Worm (Caenorhabditis elegans) whole organism, L4 larva: ENCODE measurements around the gene mrck-1.

Experiments
- D1046.2 ChIP-seq: fragments of 200-800 bp; sonication (Bioruptor generic); IDR thresholded peaks from 2 replicates; pipeline ENCODE4 v1.3.6; 2022; ENCODE audit warnings: missing genetic modification characterization, missing compliant biosample characterization
- F10B5.3 ChIP-seq: sonication (generic microtip); optimal IDR thresholded peaks from 2 replicates; lab custom pipeline; 2016; ENCODE audit warnings: mild to moderate bottlenecking, missing genetic modification characterization, missing compliant biosample characterization
- F37D6.2 ChIP-seq: sonication (generic microtip); optimal IDR thresholded peaks from 2 replicates; lab custom pipeline; 2016; ENCODE audit warnings: mild to moderate bottlenecking, missing genetic modification characterization, missing compliant biosample characterization
- F44E2.7 ChIP-seq: fragments of 200-800 bp; sonication (Bioruptor generic); IDR thresholded peaks from 2 replicates; pipeline ENCODE4 v2.1.2; 2022; ENCODE audit warnings: missing genetic modification characterization, missing compliant biosample characterization
- R02D3.7 ChIP-seq: fragments of 150-350 bp; sonication (generic microtip); optimal IDR thresholded peaks from 3 replicates; lab custom pipeline; 2014; ENCODE audit warnings: missing biosample characterization, missing genetic modification characterization
- T20F7.1 ChIP-seq: fragments of 200-800 bp; sonication (Bioruptor generic); optimal IDR thresholded peaks from 2 replicates; lab custom pipeline; 2018; ENCODE audit warnings: mild to moderate bottlenecking, missing genetic modification characterization, missing compliant biosample characterization
- Y5F2A.4 ChIP-seq: fragments of 200-800 bp; sonication (Bioruptor generic); optimal IDR thresholded peaks from 2 replicates; lab custom pipeline; 2018; ENCODE audit warnings: mild to moderate bottlenecking, missing genetic modification characterization, missing compliant biosample characterization
- aha-1 ChIP-seq: fragments of 150-350 bp; peaks from one replicate; lab custom pipeline; 2014; ENCODE audit warnings: missing biosample characterization, missing genetic modification characterization
- aly-2 ChIP-seq: sonication (generic microtip); optimal IDR thresholded peaks from 2 replicates; lab custom pipeline; 2018; ENCODE audit warnings: missing biosample characterization, missing genetic modification characterization
- ama-1 ChIP-seq: fragments of 150-350 bp; optimal IDR thresholded peaks from 2 replicates; lab custom pipeline; 2014; ENCODE audit warnings: inconsistent platforms, mixed read lengths
- arid-1 ChIP-seq: fragments of 200-800 bp; sonication (Bioruptor generic); conservative IDR thresholded peaks from 2 replicates; pipeline ENCODE4 v1.3.6; 2022; ENCODE audit warnings: missing genetic modification reagents, missing genetic modification characterization, missing compliant biosample characterization
- ceh-32 ChIP-seq: sonication (generic microtip); optimal IDR thresholded peaks from 2 replicates; lab custom pipeline; 2016; ENCODE audit warnings: mild to moderate bottlenecking, missing genetic modification characterization, missing compliant biosample characterization; ENCODE audit not compliant: poor library complexity
- ceh-44 ChIP-seq: fragments of 200-800 bp; sonication (Bioruptor generic); IDR thresholded peaks from 2 replicates; pipeline ENCODE4 v1.3.6; 2022; ENCODE audit warnings: missing genetic modification reagents, missing genetic modification characterization, missing compliant biosample characterization
- ces-1 ChIP-seq: fragments of 150-350 bp; sonication (generic microtip); optimal IDR thresholded peaks from 4 replicates; lab custom pipeline; 2014; ENCODE audit warnings: missing biosample characterization, missing genetic modification reagents, missing genetic modification characterization
- ctbp-1 ChIP-seq: fragments of 200-800 bp; sonication (Bioruptor generic); IDR thresholded peaks from 2 replicates; pipeline ENCODE4 v1.3.6; 2022; ENCODE audit warnings: missing genetic modification reagents, missing genetic modification characterization, missing compliant biosample characterization
- daf-19 ChIP-seq: fragments of 200-800 bp; sonication (Bioruptor generic); conservative IDR thresholded peaks from 2 replicates; pipeline ENCODE4 v1.3.6; 2022; ENCODE audit warnings: missing genetic modification characterization, missing compliant biosample characterization
- dmd-8 ChIP-seq: fragments of 200-800 bp; sonication (Bioruptor generic); IDR thresholded peaks from 2 replicates; pipeline ENCODE4 v1.3.6; 2022; ENCODE audit warnings: missing genetic modification characterization, missing compliant biosample characterization
- dmd-9 ChIP-seq: fragments of 200-800 bp; sonication (Bioruptor generic); IDR thresholded peaks from 2 replicates; pipeline ENCODE4 v1.3.6; 2022; ENCODE audit warnings: missing genetic modification reagents, missing genetic modification characterization, missing compliant biosample characterization
- dpl-1 ChIP-seq: fragments of 150-350 bp; optimal IDR thresholded peaks from 2 replicates; lab custom pipeline; 2014; ENCODE audit warnings: missing biosample characterization, missing genetic modification reagents, missing genetic modification characterization
- egl-27 ChIP-seq: sonication (generic microtip); optimal IDR thresholded peaks from 3 replicates; lab custom pipeline; 2017; ENCODE audit warnings: missing biosample characterization, missing genetic modification reagents, missing genetic modification characterization
- egl-43 ChIP-seq: fragments of 200-800 bp; sonication (Bioruptor generic); IDR thresholded peaks from 2 replicates; pipeline ENCODE4 v1.3.6; 2022; ENCODE audit warnings: missing genetic modification reagents, missing genetic modification characterization, missing compliant biosample characterization
- hlh-11 ChIP-seq: fragments of 200-800 bp; sonication (Bioruptor generic); optimal IDR thresholded peaks from 2 replicates; lab custom pipeline; 2018; ENCODE audit warnings: mild to moderate bottlenecking, missing genetic modification characterization, missing compliant biosample characterization
- hlh-30 ChIP-seq: sonication (generic microtip); optimal IDR thresholded peaks from 2 replicates; lab custom pipeline; 2017; ENCODE audit warnings: antibody characterized with exemption, mild to moderate bottlenecking, missing genetic modification characterization, missing compliant biosample characterization; ENCODE audit not compliant: insufficient read depth
- jun-1 ChIP-seq: fragments of 150-350 bp; optimal IDR thresholded peaks from 2 replicates; lab custom pipeline; 2014; ENCODE audit warnings: missing biosample characterization, missing genetic modification reagents, missing genetic modification characterization
- lim-7 ChIP-seq: fragments of 200-800 bp; sonication (Bioruptor generic); IDR thresholded peaks from 2 replicates; pipeline ENCODE4 v1.3.6; 2022; ENCODE audit warnings: missing genetic modification characterization, missing compliant biosample characterization
- lin-1 ChIP-seq: fragments of 200-800 bp; sonication (Bioruptor generic); IDR thresholded peaks from 2 replicates; pipeline ENCODE4 v1.3.6; 2022; ENCODE audit warnings: missing genetic modification reagents, missing genetic modification characterization, missing compliant biosample characterization
- lin-29 ChIP-seq: fragments of 200-800 bp; sonication (Bioruptor generic); IDR thresholded peaks from 2 replicates; pipeline ENCODE4 v1.3.6; 2022; ENCODE audit warnings: missing genetic modification reagents, missing genetic modification characterization, missing compliant biosample characterization
- mdl-1 ChIP-seq, 2 experiments: fragments of 150-350 bp in 1 of 2; sonication (generic microtip) in 1 of 2; optimal IDR thresholded peaks; 2 replicates each; lab custom pipeline; 2014 to 2017; ENCODE audit warnings: missing biosample characterization in 2 of 2, missing genetic modification characterization in 2 of 2
- mep-1 ChIP-seq: fragments of 150-350 bp; sonication (generic microtip); optimal IDR thresholded peaks from 3 replicates; lab custom pipeline; 2014; ENCODE audit warnings: missing biosample characterization, missing genetic modification characterization
- mxl-2 ChIP-seq: fragments of 200-800 bp; sonication (Bioruptor generic); conservative IDR thresholded peaks from 2 replicates; pipeline ENCODE4 v1.3.6; 2022; ENCODE audit warnings: missing genetic modification reagents, missing genetic modification characterization, missing compliant biosample characterization
- mxl-3 ChIP-seq: fragments of 200-800 bp; sonication (Bioruptor generic); optimal IDR thresholded peaks from 2 replicates; lab custom pipeline; 2018; ENCODE audit warnings: mild to moderate bottlenecking, missing genetic modification characterization, missing compliant biosample characterization
- nhr-11 ChIP-seq: fragments of 150-350 bp; optimal IDR thresholded peaks from 2 replicates; lab custom pipeline; 2014; ENCODE audit warnings: missing biosample characterization, missing genetic modification characterization
- nhr-237 ChIP-seq: sonication (generic microtip); optimal IDR thresholded peaks from 2 replicates; lab custom pipeline; 2017; ENCODE audit warnings: missing biosample characterization, missing genetic modification characterization
- nhr-25 ChIP-seq: sonication (generic microtip); optimal IDR thresholded peaks from 2 replicates; lab custom pipeline; 2017; ENCODE audit warnings: missing genetic modification characterization, mild to moderate bottlenecking, missing compliant biosample characterization, antibody characterized with exemption, moderate library complexity, borderline replicate concordance; ENCODE audit not compliant: insufficient read depth
- nhr-6 ChIP-seq: fragments of 150-350 bp; optimal IDR thresholded peaks from 2 replicates; lab custom pipeline; 2014; ENCODE audit warnings: missing biosample characterization, missing genetic modification characterization
- nhr-76 ChIP-seq: fragments of 150-350 bp; optimal IDR thresholded peaks from 2 replicates; lab custom pipeline; 2014; ENCODE audit warnings: missing biosample characterization, missing genetic modification characterization
- nhr-77 ChIP-seq: fragments of 150-350 bp; optimal IDR thresholded peaks from 2 replicates; lab custom pipeline; 2014; ENCODE audit warnings: missing biosample characterization, missing genetic modification characterization
- pha-4 ChIP-seq, 2 experiments: fragments of 150-350 bp in 1 of 2; fragments of 200-800 bp in 1 of 2; sonication (Bioruptor generic) in 1 of 2; IDR thresholded peaks in 1 of 2; optimal IDR thresholded peaks in 1 of 2; 2 replicates each; pipeline versions ENCODE4 v1.3.6 to Lab custom; 2014 to 2022; ENCODE audit warnings: missing genetic modification characterization in 2 of 2, missing genetic modification reagents in 2 of 2, missing biosample characterization in 1 of 2, missing compliant biosample characterization in 1 of 2
- php-3 ChIP-seq: fragments of 200-800 bp; sonication (Bioruptor generic); IDR thresholded peaks from 2 replicates; pipeline ENCODE4 v1.3.6; 2022; ENCODE audit warnings: missing genetic modification reagents, missing genetic modification characterization, missing compliant biosample characterization
- pqm-1 ChIP-seq: sonication (generic microtip); optimal IDR thresholded peaks from 2 replicates; lab custom pipeline; 2017; ENCODE audit warnings: missing biosample characterization, missing genetic modification characterization
- rbr-2 ChIP-seq: sonication (generic microtip); optimal IDR thresholded peaks from 2 replicates; lab custom pipeline; 2016; ENCODE audit warnings: missing genotype, missing genetic modification characterization, missing compliant biosample characterization
- set-16 ChIP-seq: fragments of 200-800 bp; sonication (Bioruptor generic); IDR thresholded peaks from 2 replicates; pipeline ENCODE4 v1.3.6; 2022; ENCODE audit warnings: missing genetic modification reagents, missing genetic modification characterization, missing compliant biosample characterization
- skn-1 ChIP-seq: fragments of 150-350 bp; optimal IDR thresholded peaks from 2 replicates; lab custom pipeline; 2014; ENCODE audit warnings: missing biosample characterization, missing genetic modification characterization
- snpc-1.2 ChIP-seq: fragments of 200-800 bp; sonication (Bioruptor generic); IDR thresholded peaks from 2 replicates; pipeline ENCODE4 v1.3.6; 2022; ENCODE audit warnings: missing genetic modification reagents, missing genetic modification characterization, missing compliant biosample characterization
- spr-1 ChIP-seq: sonication (generic microtip); optimal IDR thresholded peaks from 2 replicates; lab custom pipeline; 2016; ENCODE audit warnings: mild to moderate bottlenecking, missing genetic modification characterization, missing compliant biosample characterization
- tag-97 ChIP-seq: fragments of 200-800 bp; sonication (Bioruptor generic); IDR thresholded peaks from 2 replicates; pipeline ENCODE4 v1.3.6; 2022; ENCODE audit warnings: missing genetic modification characterization, missing compliant biosample characterization
- tra-1 ChIP-seq: fragments of 200-800 bp; sonication (Bioruptor generic); IDR thresholded peaks from 2 replicates; pipeline ENCODE4 v1.3.6; 2022; ENCODE audit warnings: missing genetic modification reagents, missing genetic modification characterization, missing compliant biosample characterization
- unc-39 ChIP-seq: sonication (generic microtip); optimal IDR thresholded peaks from 2 replicates; lab custom pipeline; 2017; ENCODE audit warnings: missing biosample characterization, missing genetic modification characterization
- zip-2 ChIP-seq: fragments of 150-350 bp; optimal IDR thresholded peaks from 2 replicates; lab custom pipeline; 2014; ENCODE audit warnings: missing biosample characterization, missing genetic modification characterization
- ztf-11 ChIP-seq: fragments of 150-350 bp; optimal IDR thresholded peaks from 2 replicates; lab custom pipeline; 2014; ENCODE audit warnings: missing biosample characterization, missing genetic modification characterization
- ztf-7 ChIP-seq: fragments of 150-350 bp; optimal IDR thresholded peaks from 2 replicates; lab custom pipeline; 2014; ENCODE audit warnings: missing biosample characterization, missing genetic modification characterization

mrck-1 gene

DNA sequence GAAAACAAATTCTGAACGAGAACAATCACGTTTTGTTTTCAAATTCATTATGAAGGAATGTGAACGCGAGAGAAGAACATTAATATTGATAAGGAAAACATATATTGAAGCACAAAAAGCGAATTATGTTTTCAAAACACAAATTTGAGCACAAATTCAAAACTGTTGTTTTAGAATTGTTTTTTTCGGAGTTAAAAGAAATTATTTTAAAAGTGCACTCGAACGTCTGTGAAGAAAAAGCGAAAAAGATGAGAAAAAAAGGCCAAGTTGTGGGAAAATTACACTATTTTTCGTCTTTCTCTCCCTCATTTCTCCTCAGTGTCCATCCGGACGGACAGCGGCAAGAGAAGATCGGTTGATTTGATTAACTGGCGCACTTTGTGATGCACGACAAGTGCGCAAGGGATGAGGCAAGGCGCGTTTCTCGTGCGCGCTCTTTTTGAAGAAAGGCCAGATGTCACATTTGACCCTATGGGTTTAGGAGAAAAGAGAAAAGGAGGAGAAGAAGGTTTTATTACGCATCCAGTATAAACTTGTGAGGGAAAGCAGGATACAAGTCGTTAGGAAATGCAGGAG lies at the start of gene mrck-1:
Gene mrck-1, minus strand, starts transcription at position 51 of the 576 bp plus-strand sequence.
- peak; percentile 49; the same call in 1 of the 2 replicates for TF ChIP-seq lin-29 (GFP tag; lab: Robert Waterston, UW)
- TF ChIP-seq pha-4 (GFP tag; IDR thresholded peaks at IDR 0.05; lab: Robert Waterston, UW) = no peak
- no peak for TF ChIP-seq pha-4 (tag; optimal IDR thresholded peaks at IDR 0.05; lab: Kevin White, UChicago)
- TF ChIP-seq nhr-76 (tag; lab: Kevin White, UChicago) = no peak
- no peak for TF ChIP-seq dmd-9 (GFP tag; lab: Robert Waterston, UW)
- TF ChIP-seq dmd-8 = no peak
- peak; percentile 51 for TF ChIP-seq jun-1 (tag; lab: Kevin White, UChicago)
- TF ChIP-seq ctbp-1 (GFP tag; lab: Robert Waterston, UW) = peak; percentile 97
- TF ChIP-seq snpc-1.2 (GFP tag; lab: Robert Waterston, UW) = 0 out of 2 replicates have a peak, but pooled peaks have one; percentile 27
- peak; percentile 52 for TF ChIP-seq nhr-25
- TF ChIP-seq tag-97 (GFP tag; lab: Robert Waterston, UW) = no peak
- no peak for TF ChIP-seq Y5F2A.4
- no peak for TF ChIP-seq pqm-1 (tag; lab: Kevin White, UChicago)
- TF ChIP-seq nhr-237 = no peak
- peak; percentile 50 for TF ChIP-seq F10B5.3 (tag; lab: Kevin White, UChicago)
- peak; percentile 45 for TF ChIP-seq ama-1 (lab: Kevin White, UChicago)
- no peak for TF ChIP-seq ceh-44 (GFP tag; lab: Robert Waterston, UW)
- TF ChIP-seq D1046.2 (GFP tag; lab: Robert Waterston, UW) = no peak
- TF ChIP-seq set-16 (GFP tag; lab: Robert Waterston, UW) = peak; percentile 62; the same call in 1 of the 2 replicates
- TF ChIP-seq spr-1 (tag; lab: Kevin White, UChicago) = peak; percentile 81
- TF ChIP-seq F37D6.2 (tag; lab: Kevin White, UChicago) = peak; percentile 92
- TF ChIP-seq mxl-2 (GFP tag; lab: Robert Waterston, UW) = no peak
- peak; percentile 81 for TF ChIP-seq dpl-1
- no peak for TF ChIP-seq T20F7.1 (GFP tag; lab: Kevin White, UChicago)
- TF ChIP-seq hlh-30 (tag; lab: Kevin White, UChicago) = peak; percentile 89
- TF ChIP-seq F44E2.7 = no peak
- TF ChIP-seq ceh-32 (tag; lab: Kevin White, UChicago) = peak; percentile 70
- TF ChIP-seq aly-2 (tag; lab: Kevin White, UChicago) = no peak
- TF ChIP-seq egl-27 = no peak
- TF ChIP-seq zip-2 = peak; percentile 9
- TF ChIP-seq aha-1 (tag; lab: Kevin White, UChicago) = peak; percentile 99
- peak; percentile 93 for TF ChIP-seq nhr-11 (tag; lab: Kevin White, UChicago)
- TF ChIP-seq lim-7 = 0 out of 2 replicates have a peak, but pooled peaks have one; percentile 55
- peak; percentile 97 for TF ChIP-seq mep-1
- TF ChIP-seq lin-1 (GFP tag; lab: Robert Waterston, UW) = 0 out of 2 replicates have a peak, but pooled peaks have one; percentile 28
- no peak for TF ChIP-seq unc-39
- peak; percentile 83 for TF ChIP-seq nhr-6 (tag; lab: Kevin White, UChicago)
- peak; percentile 94 for TF ChIP-seq rbr-2 (tag; lab: Kevin White, UChicago)
- peak; percentile 96 for TF ChIP-seq ces-1 (GFP tag; lab: Kevin White, UChicago)
- peak; percentile 84 for TF ChIP-seq arid-1 (GFP tag; lab: Robert Waterston, UW)
- TF ChIP-seq daf-19 (GFP tag; lab: Robert Waterston, UW) = no peak
- TF ChIP-seq tra-1 (GFP tag; lab: Robert Waterston, UW) = peak; percentile 88
- TF ChIP-seq nhr-77 (tag; lab: Kevin White, UChicago) = peak; percentile 58
- peak; percentile 45 for TF ChIP-seq ztf-7
- TF ChIP-seq mxl-3 = peak; percentile 88
- TF ChIP-seq ztf-11 (tag; lab: Kevin White, UChicago) = no peak
- no peak for TF ChIP-seq R02D3.7 (tag; lab: Kevin White, UChicago)
- TF ChIP-seq php-3 (GFP tag; lab: Robert Waterston, UW) = peak; percentile 11; the same call in 1 of the 2 replicates
- peak in 1 of 2 experiments; percentile 70 for TF ChIP-seq mdl-1 (tag; optimal IDR thresholded peaks at IDR 0.05; lab: Kevin White, UChicago)
- peak; percentile 81 for TF ChIP-seq egl-43 (GFP tag; lab: Robert Waterston, UW)
- no peak for TF ChIP-seq skn-1 (tag; lab: Kevin White, UChicago)
- TF ChIP-seq hlh-11 = peak; percentile 94
